Fruit fly (Drosophila melanogaster) whole organism, embryonic: ENCODE data around the gene Psf2.

Experiments
- CG10267 ChIP-seq: fragments of 200-800 bp; sonication (Bioruptor generic); optimal IDR thresholded peaks from 2 replicates; lab custom pipeline; 2018; ENCODE audit warnings: missing biosample characterization, mild to moderate bottlenecking, missing genetic modification characterization, moderate library complexity
- CG11723 ChIP-seq: fragments of 200-800 bp; sonication (Bioruptor generic); optimal IDR thresholded peaks from 2 replicates; lab custom pipeline; 2017; ENCODE audit warnings: missing biosample characterization, mild to moderate bottlenecking, missing genetic modification characterization
- CG15479 ChIP-seq: fragments of 200-800 bp; sonication (Bioruptor generic); optimal IDR thresholded peaks from 3 replicates; lab custom pipeline; 2019; ENCODE audit warnings: missing biosample characterization, mild to moderate bottlenecking, missing genetic modification characterization, moderate library complexity
- CG16813 ChIP-seq: fragments of 200-800 bp; sonication (Bioruptor generic); IDR thresholded peaks from 3 replicates; pipeline ENCODE4 v1.3.6; 2022; ENCODE audit warnings: missing biosample characterization, missing genetic modification characterization; ENCODE audit not compliant: partially characterized antibody
- CG17612 ChIP-seq: fragments of 200-800 bp; sonication (Bioruptor generic); IDR thresholded peaks from 2 replicates; pipeline ENCODE4 v1.3.6; 2022; ENCODE audit warnings: missing biosample characterization, missing genetic modification characterization
- CG2202 ChIP-seq: fragments of 200-800 bp; sonication (Bioruptor generic); optimal IDR thresholded peaks from 2 replicates; lab custom pipeline; 2018; ENCODE audit warnings: missing biosample characterization, mild to moderate bottlenecking, missing genetic modification characterization
- CG42726 ChIP-seq: fragments of 200-800 bp; sonication (Bioruptor generic); IDR thresholded peaks from 2 replicates; pipeline ENCODE4 v1.3.6; 2022; ENCODE audit warnings: missing biosample characterization, missing genetic modification characterization; ENCODE audit not compliant: partially characterized antibody
- CG4707 ChIP-seq: fragments of 200-800 bp; sonication (Bioruptor generic); optimal IDR thresholded peaks from 2 replicates; lab custom pipeline; 2018; ENCODE audit warnings: missing biosample characterization, mild to moderate bottlenecking, missing genetic modification characterization, moderate library complexity
- CG9437 ChIP-seq: fragments of 200-800 bp; sonication (Bioruptor generic); optimal IDR thresholded peaks from 2 replicates; lab custom pipeline; 2018; ENCODE audit warnings: missing biosample characterization, mild to moderate bottlenecking, missing genetic modification characterization
- CG9609 ChIP-seq: fragments of 200-800 bp; sonication (Bioruptor generic); optimal IDR thresholded peaks from 3 replicates; lab custom pipeline; 2016; ENCODE audit warnings: missing biosample characterization, missing genetic modification characterization
- Camta ChIP-seq: fragments of 200-800 bp; sonication (Bioruptor generic); optimal IDR thresholded peaks from 2 replicates; lab custom pipeline; 2016; ENCODE audit warnings: missing biosample characterization, missing genetic modification characterization
- D ChIP-seq, 2 experiments: fragments of 200-800 bp in 1 of 2; fragments of >200 bp in 1 of 2; sonication (Bioruptor generic) in 1 of 2; optimal IDR thresholded peaks; 2 replicates in 1 of 2; 3 replicates in 1 of 2; lab custom pipeline; 2017; ENCODE audit warnings: mild to moderate bottlenecking in 1 of 2, missing biosample characterization in 1 of 2, missing genetic modification characterization in 1 of 2, missing genetic modification reagents in 1 of 2
- Deaf1 ChIP-seq: fragments of 200-800 bp; optimal IDR thresholded peaks from 3 replicates; lab custom pipeline; 2019; ENCODE audit warnings: missing biosample characterization, mild to moderate bottlenecking, missing genetic modification characterization, moderate library complexity
- HLHmδ ChIP-seq: fragments of 200-800 bp; sonication (Bioruptor generic); optimal IDR thresholded peaks from 2 replicates; lab custom pipeline; 2018; ENCODE audit warnings: missing biosample characterization, mild to moderate bottlenecking, missing genetic modification characterization, moderate library complexity
- Hand ChIP-seq: fragments of 200-800 bp; sonication (Bioruptor generic); optimal IDR thresholded peaks from 2 replicates; lab custom pipeline; 2017; ENCODE audit warnings: mild to moderate bottlenecking, missing biosample characterization, missing genetic modification reagents, missing genetic modification characterization
- Hmr ChIP-seq: fragments of 200-800 bp; sonication (Bioruptor generic); optimal IDR thresholded peaks from 3 replicates; lab custom pipeline; 2017; ENCODE audit warnings: mild to moderate bottlenecking, missing biosample characterization, missing genetic modification reagents, missing genetic modification characterization
- Hsf ChIP-seq: fragments of 200-800 bp; sonication (Bioruptor generic); optimal IDR thresholded peaks from 3 replicates; lab custom pipeline; 2016; ENCODE audit warnings: missing biosample characterization, missing genetic modification characterization
- Kr ChIP-seq: fragments of 200-800 bp; sonication (Bioruptor generic); optimal IDR thresholded peaks from 2 replicates; lab custom pipeline; 2017; ENCODE audit warnings: missing biosample characterization, mild to moderate bottlenecking, missing genetic modification characterization
- Optix ChIP-seq: fragments of 200-800 bp; sonication (Bioruptor generic); IDR thresholded peaks from 3 replicates; pipeline ENCODE4 v1.3.6; 2022; ENCODE audit warnings: missing biosample characterization, missing genetic modification characterization
- Sin3A ChIP-seq: fragments of >200 bp; optimal IDR thresholded peaks from 2 replicates; lab custom pipeline; 2018
- Six4 ChIP-seq: fragments of 200-800 bp; sonication (Bioruptor generic); optimal IDR thresholded peaks from 2 replicates; lab custom pipeline; 2016; ENCODE audit warnings: missing biosample characterization, missing genetic modification characterization
- Sox102F ChIP-seq: fragments of 200-800 bp; sonication (Bioruptor generic); optimal IDR thresholded peaks from 2 replicates; lab custom pipeline; 2018; ENCODE audit warnings: missing biosample characterization, mild to moderate bottlenecking, missing genetic modification characterization, moderate library complexity
- ac ChIP-seq: fragments of 200-800 bp; sonication (Bioruptor generic); optimal IDR thresholded peaks from 3 replicates; lab custom pipeline; 2017; ENCODE audit warnings: missing biosample characterization, mild to moderate bottlenecking, missing genetic modification characterization
- bigmax ChIP-seq: fragments of 200-800 bp; sonication (Bioruptor generic); optimal IDR thresholded peaks from 2 replicates; lab custom pipeline; 2018; ENCODE audit warnings: missing biosample characterization, mild to moderate bottlenecking, missing genetic modification characterization
- cad ChIP-seq: fragments of >200 bp; optimal IDR thresholded peaks from 2 replicates; lab custom pipeline; 2017; ENCODE audit warnings: missing biosample characterization, missing genetic modification characterization
- corto ChIP-seq: fragments of 200-800 bp; sonication (Bioruptor generic); optimal IDR thresholded peaks from 2 replicates; lab custom pipeline; 2016; ENCODE audit warnings: missing biosample characterization, mild to moderate bottlenecking, missing genetic modification characterization, moderate library complexity
- crol ChIP-seq: fragments of 200-800 bp; sonication (Bioruptor generic); IDR thresholded peaks from 2 replicates; pipeline ENCODE4 v1.3.6; 2022; ENCODE audit warnings: missing biosample characterization, missing genetic modification characterization
- da ChIP-seq: fragments of 200-800 bp; sonication (Bioruptor generic); optimal IDR thresholded peaks from 2 replicates; lab custom pipeline; 2016; ENCODE audit warnings: missing biosample characterization, missing genetic modification characterization
- dimm ChIP-seq: fragments of 200-800 bp; sonication (Bioruptor generic); IDR thresholded peaks from 2 replicates; pipeline ENCODE4 v1.3.6; 2022; ENCODE audit warnings: missing biosample characterization, missing genetic modification characterization
- dmrt99B ChIP-seq: fragments of 200-800 bp; sonication (Bioruptor generic); optimal IDR thresholded peaks from 2 replicates; lab custom pipeline; 2018; ENCODE audit warnings: missing biosample characterization, mild to moderate bottlenecking, missing genetic modification characterization, moderate library complexity
- grau ChIP-seq: fragments of 200-800 bp; optimal IDR thresholded peaks from 3 replicates; lab custom pipeline; 2019; ENCODE audit warnings: missing biosample characterization, mild to moderate bottlenecking, missing genetic modification characterization, moderate library complexity
- gro ChIP-seq: fragments of 200-800 bp; sonication (Bioruptor generic); optimal IDR thresholded peaks from 2 replicates; lab custom pipeline; 2016; ENCODE audit warnings: missing biosample characterization, missing genetic modification characterization
- gt ChIP-seq: fragments of 200-800 bp; sonication (Bioruptor generic); IDR thresholded peaks from 2 replicates; pipeline ENCODE4 v1.3.6; 2022; ENCODE audit warnings: missing biosample characterization, missing genetic modification characterization
- kni ChIP-seq: fragments of 200-800 bp; sonication (Bioruptor generic); optimal IDR thresholded peaks from 3 replicates; lab custom pipeline; 2017; ENCODE audit warnings: mild to moderate bottlenecking, missing biosample characterization, missing genetic modification reagents, missing genetic modification characterization
- mld ChIP-seq: fragments of 200-800 bp; sonication (Bioruptor generic); IDR thresholded peaks from 3 replicates; pipeline ENCODE4 v1.3.6; 2022; ENCODE audit warnings: missing biosample characterization, missing genetic modification characterization; ENCODE audit not compliant: partially characterized antibody
- nom ChIP-seq: fragments of 200-800 bp; sonication (Bioruptor generic); optimal IDR thresholded peaks from 2 replicates; lab custom pipeline; 2017; ENCODE audit warnings: missing biosample characterization, missing genetic modification characterization, mild to moderate bottlenecking, moderate library complexity, missing genetic modification reagents
- p53 ChIP-seq: fragments of 200-800 bp; sonication (Bioruptor generic); optimal IDR thresholded peaks from 2 replicates; lab custom pipeline; 2016; ENCODE audit warnings: missing biosample characterization, missing genetic modification characterization
- pros ChIP-seq: fragments of 200-800 bp; sonication (Bioruptor generic); optimal IDR thresholded peaks from 3 replicates; lab custom pipeline; 2019; ENCODE audit warnings: missing biosample characterization, mild to moderate bottlenecking, missing genetic modification characterization, moderate library complexity
- sens-2 ChIP-seq: fragments of 200-800 bp; sonication (Bioruptor generic); IDR thresholded peaks from 2 replicates; pipeline ENCODE4 v1.3.6; 2022; ENCODE audit warnings: missing biosample characterization, missing genetic modification characterization
- tll ChIP-seq, 2 experiments: fragments of 200-800 bp in 1 of 2; fragments of >200 bp in 1 of 2; sonication (Bioruptor generic) in 1 of 2; optimal IDR thresholded peaks; 2 replicates each; lab custom pipeline; 2017 to 2019; ENCODE audit warnings: missing biosample characterization in 2 of 2, missing genetic modification characterization in 2 of 2, mild to moderate bottlenecking in 1 of 2, moderate library complexity in 1 of 2
- tna ChIP-seq: fragments of 200-800 bp; sonication (Bioruptor generic); IDR thresholded peaks from 2 replicates; pipeline ENCODE4 v1.3.6; 2022; ENCODE audit warnings: missing biosample characterization, missing genetic modification characterization; ENCODE audit not compliant: partially characterized antibody
- twi ChIP-seq: fragments of 200-800 bp; optimal IDR thresholded peaks from 2 replicates; lab custom pipeline; 2019; ENCODE audit warnings: missing biosample characterization, mild to moderate bottlenecking, missing genetic modification characterization, moderate library complexity
- vvl ChIP-seq: fragments of 200-800 bp; sonication (Bioruptor generic); IDR thresholded peaks from 2 replicates; pipeline ENCODE4 v1.3.6; 2022; ENCODE audit warnings: missing biosample characterization, missing genetic modification characterization
- yki ChIP-seq: fragments of >200 bp; optimal IDR thresholded peaks from 3 replicates; lab custom pipeline; 2018
- zen ChIP-seq: fragments of 200-800 bp; sonication (Bioruptor generic); optimal IDR thresholded peaks from 3 replicates; lab custom pipeline; 2018; ENCODE audit warnings: missing biosample characterization, mild to moderate bottlenecking, missing genetic modification characterization, moderate library complexity

Gene Psf2

dm6 chr2L:4363707-4364270 lies 23.4 kb downstream of the Psf2 start:
- TF ChIP-seq CG4707 (GFP tag; lab: Kevin White, UChicago) (no peak), Hsf (GFP tag; lab: Kevin White, UChicago) (no peak), Hmr (GFP tag; lab: Kevin White, UChicago) (no peak), gt (GFP tag; lab: Robert Waterston, UW) (no peak), tll (GFP tag; optimal IDR thresholded peaks at IDR 0.05; lab: Kevin White, UChicago) (peak in 1 of 2 experiments; percentile 48), gro (GFP tag; lab: Kevin White, UChicago) (no peak), yki (lab: Kevin White, UChicago) (no peak), Six4 (GFP tag; lab: Kevin White, UChicago) (peak; percentile 22), ac (GFP tag; lab: Kevin White, UChicago) (peak; percentile 91), dmrt99B (tag; lab: Kevin White, UChicago) (no peak), corto (GFP tag; lab: Kevin White, UChicago) (no peak), Deaf1 (tag; lab: Kevin White, UChicago) (no peak), CG9437 (no peak), CG10267 (no peak), Hand (GFP tag; lab: Kevin White, UChicago) (no peak), sens-2 (GFP tag; lab: Robert Waterston, UW) (no peak), CG2202 (tag; lab: Kevin White, UChicago) (no peak), grau (tag; lab: Kevin White, UChicago) (no peak), kni (GFP tag; lab: Kevin White, UChicago) (peak; percentile 4), CG42726 (GFP tag; lab: Robert Waterston, UW) (no peak), da (GFP tag; lab: Kevin White, UChicago) (peak; percentile 21), twi (peak; percentile 97), CG17612 (GFP tag; lab: Robert Waterston, UW) (no peak), HLHmδ (GFP tag; lab: Kevin White, UChicago) (no peak), Optix (GFP tag; lab: Robert Waterston, UW) (0 out of 3 replicates have a peak, but pooled peaks have one; percentile 17), D (optimal IDR thresholded peaks at IDR 0.05; lab: Kevin White, UChicago) (peak; percentile 37), D (GFP tag; optimal IDR thresholded peaks at IDR 0.05; lab: Kevin White, UChicago) (no peak), Sox102F (GFP tag; lab: Kevin White, UChicago) (no peak), zen (tag; lab: Kevin White, UChicago) (peak; percentile 8), pros (peak; percentile 98), bigmax (GFP tag; lab: Kevin White, UChicago) (no peak), CG15479 (GFP tag; lab: Kevin White, UChicago) (peak; percentile 45), crol (GFP tag; lab: Robert Waterston, UW) (no peak), CG11723 (GFP tag; lab: Kevin White, UChicago) (no peak), CG16813 (GFP tag; lab: Robert Waterston, UW) (no peak), Sin3A (lab: Kevin White, UChicago) (no peak), cad (GFP tag; lab: Kevin White, UChicago) (peak; percentile 69), nom (GFP tag; lab: Kevin White, UChicago) (no peak), dimm (GFP tag; lab: Robert Waterston, UW) (no peak), tna (no peak), Kr (GFP tag; lab: Kevin White, UChicago) (peak; percentile 47), mld (GFP tag; lab: Robert Waterston, UW) (no peak), Camta (GFP tag; lab: Kevin White, UChicago) (no peak), p53 (GFP tag; lab: Kevin White, UChicago) (peak; percentile 4), CG9609 (GFP tag; lab: Kevin White, UChicago) (no peak), vvl (no peak)
